Fruit fly (Drosophila melanogaster): Measurements from ENCODE around the gene CG13050.

DNA sequence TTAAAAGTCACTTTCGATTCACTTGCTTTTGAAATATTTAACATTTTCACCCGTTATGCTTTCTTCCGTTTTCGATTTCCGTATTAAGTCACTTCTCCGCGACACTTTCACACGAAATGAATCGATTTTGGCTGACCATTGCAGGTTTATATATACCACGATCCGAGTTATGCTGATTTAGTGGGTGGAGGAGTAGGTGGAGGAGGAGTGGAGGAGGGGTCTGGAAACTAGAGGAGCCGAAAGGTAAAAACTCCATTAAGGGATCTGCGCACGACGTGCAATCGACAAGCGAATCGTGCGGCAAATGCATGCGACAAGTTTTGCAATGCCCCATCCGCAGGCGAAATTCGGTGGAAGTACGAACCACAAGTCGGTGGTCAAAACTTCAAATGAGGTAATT is 11.8 kb upstream of the CG13050 start, which contains the start of gene CG13045:
- no peak for TF ChIP-seq fru (GFP tag; optimal IDR thresholded peaks at IDR 0.05)
- no peak for TF ChIP-seq Sp1 (GFP tag; optimal IDR thresholded peaks at IDR 0.05)
- TF ChIP-seq brk (GFP tag; optimal IDR thresholded peaks at IDR 0.05): no peak

Measured in whole organism, wandering third instar larva.